Fruit fly (Drosophila melanogaster): ENCODE results near the gene Polr2L.

DNA sequence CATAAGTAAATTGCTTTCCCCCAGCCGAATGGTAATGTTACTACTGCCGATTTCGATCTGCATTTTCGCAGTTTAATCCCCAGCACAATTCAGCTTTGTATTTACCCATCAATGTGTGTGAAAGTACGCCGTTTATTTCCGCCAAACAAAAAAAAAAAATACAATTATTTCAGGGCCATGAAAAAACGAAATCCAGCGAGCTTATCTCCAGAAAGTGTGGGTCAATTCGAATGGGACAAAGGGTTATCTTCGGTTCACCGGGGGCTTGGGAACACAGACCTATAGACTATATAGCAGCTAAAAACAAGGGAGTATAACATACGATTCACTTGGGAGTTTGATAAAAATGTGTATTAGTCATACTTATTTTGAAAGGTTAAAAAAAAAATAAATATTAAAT lies 9.7 kb downstream of the Polr2L start:
- TF ChIP-seq CG8478 (optimal IDR thresholded peaks at IDR 0.05) (no peak), usp (GFP tag; optimal IDR thresholded peaks at IDR 0.05) (no peak)
